Fruit fly (Drosophila melanogaster): ENCODE results near the gene brv2.

brv2 gene

DNA sequence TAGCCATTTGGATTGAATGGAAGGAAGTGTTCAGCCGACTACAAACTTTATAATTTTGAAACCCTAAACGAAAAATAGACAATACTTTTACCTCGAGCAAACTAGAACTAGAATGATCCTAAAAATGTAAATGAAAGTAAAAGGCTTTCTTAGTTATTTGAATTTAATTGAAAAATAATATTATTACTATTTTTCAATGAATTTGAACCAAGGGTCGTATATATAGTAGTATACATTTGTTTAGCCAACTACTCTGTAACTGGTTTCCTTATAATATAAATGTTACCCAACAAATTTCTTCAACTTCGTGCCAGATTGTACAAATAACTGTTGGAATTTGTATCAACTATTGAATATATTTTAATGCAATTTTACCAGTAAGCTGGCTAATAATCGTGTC, 19.1 kb downstream of the brv2 start, which contains the start of gene CG13725:
Gene CG13725 (minus strand): TSS at position 101 of the 400 bp plus-strand sequence.
- no peak for TF ChIP-seq CG7101 (tag; optimal IDR thresholded peaks at IDR 0.05)

DNA sequence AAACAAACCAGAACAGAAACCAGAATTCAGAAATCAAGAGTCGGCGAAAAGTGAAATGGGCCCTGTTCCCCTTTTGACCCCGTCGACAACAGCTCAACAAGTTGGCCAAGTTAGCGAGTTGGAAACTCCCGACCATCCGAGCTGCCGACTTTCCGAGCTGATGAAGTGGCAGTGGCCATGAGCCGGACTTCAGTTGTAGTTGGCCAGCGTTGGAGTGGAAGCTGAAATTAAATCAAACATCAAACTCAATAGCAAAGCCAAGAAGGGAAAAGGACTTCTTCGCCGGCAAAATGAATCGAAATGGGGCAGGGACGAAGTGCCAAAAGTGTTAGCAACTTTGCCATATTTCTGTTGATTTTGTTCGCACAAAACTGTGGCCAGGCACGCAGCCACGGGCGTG, 22.0 kb downstream of the brv2 start, which contains the start of gene CG13724:
Gene CG13724 (plus strand): TSS at position 301 of the 400 bp plus-strand sequence.
- no peak for TF ChIP-seq CG14711 (tag; optimal IDR thresholded peaks at IDR 0.05)
- TF ChIP-seq CG5204 (GFP tag; optimal IDR thresholded peaks at IDR 0.05): no peak
- no peak for TF ChIP-seq cnc (optimal IDR thresholded peaks at IDR 0.05)
- no peak for TF ChIP-seq Crg-1 (GFP tag; optimal IDR thresholded peaks at IDR 0.05)
- no peak for TF ChIP-seq pad (GFP tag; optimal IDR thresholded peaks at IDR 0.05)
- TF ChIP-seq CG7101 (tag; optimal IDR thresholded peaks at IDR 0.05): no peak
- TF ChIP-seq Hr96 (GFP tag; optimal IDR thresholded peaks at IDR 0.05): no peak

- TF ChIP-seq CG7045 (GFP tag; optimal IDR thresholded peaks at IDR 0.05): no peak
- TF ChIP-seq CG14711 (tag; optimal IDR thresholded peaks at IDR 0.05): no peak
- no peak for TF ChIP-seq CG1620 (GFP tag; optimal IDR thresholded peaks at IDR 0.05)
- TF ChIP-seq cnc (optimal IDR thresholded peaks at IDR 0.05): no peak
These were observed 23.8 kb downstream of the brv2 start, which contains the start of gene ND-24L for dm6 chr3L:17320711-17321110. Gene ND-24L (minus strand): TSS chr3L:17320811.

DNA sequence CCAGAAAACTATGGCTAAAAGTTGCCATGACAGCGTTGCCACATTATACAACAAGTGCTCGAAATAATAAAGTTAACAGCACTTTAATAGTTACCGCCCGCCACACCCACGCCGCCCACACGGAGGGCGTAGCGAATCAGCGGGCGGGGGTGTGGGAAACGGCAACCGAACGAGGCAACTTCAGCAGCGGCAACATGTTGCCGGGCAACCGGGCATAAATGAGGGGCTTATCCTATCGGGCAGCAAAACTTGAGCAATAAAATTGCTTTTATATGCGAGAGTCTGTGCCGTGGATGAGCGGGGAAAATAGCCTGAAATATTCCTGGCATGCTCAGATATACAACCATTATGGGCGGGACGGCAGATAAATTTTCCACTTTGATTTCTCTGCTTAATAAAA, 28.3 kb downstream of the brv2 start:
- no peak for TF ChIP-seq cnc (optimal IDR thresholded peaks at IDR 0.05)
- TF ChIP-seq bab1 (GFP tag; optimal IDR thresholded peaks at IDR 0.05): no peak
- TF ChIP-seq ovo (GFP tag; optimal IDR thresholded peaks at IDR 0.05): no peak
- no peak for TF ChIP-seq CG7045 (GFP tag; optimal IDR thresholded peaks at IDR 0.05)
- no peak for TF ChIP-seq CG14711 (tag; optimal IDR thresholded peaks at IDR 0.05)
- TF ChIP-seq cic (GFP tag; optimal IDR thresholded peaks at IDR 0.05): no peak
- no peak for TF ChIP-seq tj (GFP tag; optimal IDR thresholded peaks at IDR 0.05)
- no peak for TF ChIP-seq CG1620 (GFP tag; optimal IDR thresholded peaks at IDR 0.05)
- no peak for TF ChIP-seq toe (GFP tag; optimal IDR thresholded peaks at IDR 0.05)
- TF ChIP-seq Mnt (GFP tag; optimal IDR thresholded peaks at IDR 0.05): no peak
- no peak for TF ChIP-seq kay (GFP tag; ENCODE audit: borderline replicate concordance)

DNA sequence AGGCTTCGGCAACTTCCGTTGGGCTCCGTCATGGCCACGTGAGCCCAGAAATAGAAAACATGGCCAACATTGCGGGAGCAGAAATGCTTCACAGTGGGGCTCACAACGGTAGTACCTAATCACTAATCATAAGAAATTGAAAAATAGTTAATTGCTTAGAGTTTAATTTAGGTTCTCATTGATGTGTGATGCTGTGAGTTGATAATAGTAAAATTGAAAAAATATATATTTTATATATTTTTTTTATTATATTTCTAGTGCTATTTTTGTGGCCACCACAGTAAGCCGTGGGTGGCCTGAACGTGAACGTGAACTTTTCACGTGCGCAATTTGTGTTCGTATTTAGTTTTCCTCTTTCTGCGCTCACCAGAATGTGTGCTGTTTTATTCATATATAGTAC, 34.0 kb downstream of the brv2 start:
- TF ChIP-seq cnc (optimal IDR thresholded peaks at IDR 0.05) (no peak), CG7045 (GFP tag; optimal IDR thresholded peaks at IDR 0.05) (no peak), kay (GFP tag; ENCODE audit: borderline replicate concordance) (no peak), CG33017 (tag; optimal IDR thresholded peaks at IDR 0.05) (no peak), Mnt (GFP tag; optimal IDR thresholded peaks at IDR 0.05) (no peak), CG12768 (GFP tag; optimal IDR thresholded peaks at IDR 0.05) (no peak), cic (GFP tag; optimal IDR thresholded peaks at IDR 0.05) (no peak), CG11617 (GFP tag; optimal IDR thresholded peaks at IDR 0.05) (no peak), tj (GFP tag; optimal IDR thresholded peaks at IDR 0.05) (no peak), CG5204 (GFP tag; optimal IDR thresholded peaks at IDR 0.05) (no peak), Hr96 (GFP tag; optimal IDR thresholded peaks at IDR 0.05) (no peak), Clk (GFP tag; optimal IDR thresholded peaks at IDR 0.05) (no peak), bab1 (GFP tag; optimal IDR thresholded peaks at IDR 0.05) (no peak), CG7101 (tag; optimal IDR thresholded peaks at IDR 0.05) (no peak), CG1620 (GFP tag; optimal IDR thresholded peaks at IDR 0.05) (no peak), pad (GFP tag; optimal IDR thresholded peaks at IDR 0.05) (no peak), ovo (GFP tag; optimal IDR thresholded peaks at IDR 0.05) (no peak), Crg-1 (GFP tag; optimal IDR thresholded peaks at IDR 0.05) (no peak)

DNA sequence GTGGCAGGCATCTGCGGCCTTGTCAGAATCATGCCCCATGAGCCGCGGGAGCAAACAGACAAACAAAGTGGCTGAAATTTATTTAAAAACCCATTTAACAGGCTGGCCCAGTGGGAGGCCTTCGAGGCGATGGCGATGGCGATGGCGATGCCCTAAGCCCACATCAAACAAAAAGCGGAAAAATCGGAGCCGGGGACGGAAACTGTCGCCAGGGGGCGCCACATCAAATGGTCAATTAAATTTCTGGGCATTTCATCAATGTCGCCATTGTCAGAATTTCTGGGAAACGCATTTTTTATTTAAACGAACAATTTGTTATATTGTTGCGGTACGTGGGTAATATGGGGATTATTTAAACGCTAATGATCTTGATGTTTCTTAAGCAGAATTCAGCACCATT, 52.3 kb downstream of the brv2 start:
- TF ChIP-seq kay (GFP tag; ENCODE audit: borderline replicate concordance) (no peak), Crg-1 (GFP tag; optimal IDR thresholded peaks at IDR 0.05) (no peak), Mnt (GFP tag; optimal IDR thresholded peaks at IDR 0.05) (no peak), pad (GFP tag; optimal IDR thresholded peaks at IDR 0.05) (no peak), cic (GFP tag; optimal IDR thresholded peaks at IDR 0.05) (no peak), CG14711 (tag; optimal IDR thresholded peaks at IDR 0.05) (no peak), CG7101 (tag; optimal IDR thresholded peaks at IDR 0.05) (no peak), CG1620 (GFP tag; optimal IDR thresholded peaks at IDR 0.05) (no peak), toe (GFP tag; optimal IDR thresholded peaks at IDR 0.05) (no peak), cnc (optimal IDR thresholded peaks at IDR 0.05) (no peak)

Measured in whole organism, adult.